Worm (Caenorhabditis elegans) whole organism, young adult: Measurements from ENCODE around the gene rps-21.
A peak's percentile ranks its signal among the peaks of the same experiment; 100 is the strongest.

Experiments
- B0035.1 ChIP-seq: sonication (generic microtip); optimal IDR thresholded peaks from 2 replicates; lab custom pipeline; 2016; ENCODE audit warnings: missing genetic modification characterization, mild to moderate bottlenecking, missing compliant biosample characterization, missing genotype, missing genetic modification reagents
- F33H1.4 ChIP-seq: fragments of 200-800 bp; sonication (Bioruptor generic); IDR thresholded peaks from 2 replicates; pipeline ENCODE4 v1.3.6; 2022; ENCODE audit warnings: missing genetic modification reagents, missing genetic modification characterization, missing compliant biosample characterization
- F49E8.2 ChIP-seq: sonication (generic microtip); optimal IDR thresholded peaks from 3 replicates; lab custom pipeline; 2017; ENCODE audit warnings: missing genetic modification characterization, mild to moderate bottlenecking, missing compliant biosample characterization, antibody characterized with exemption, moderate library complexity; ENCODE audit not compliant: insufficient read depth
- F52B5.7 ChIP-seq: sonication (generic microtip); optimal IDR thresholded peaks from 2 replicates; lab custom pipeline; 2016; ENCODE audit warnings: mild to moderate bottlenecking, missing genetic modification characterization, missing compliant biosample characterization
- F57A8.1 ChIP-seq: fragments of 200-800 bp; sonication (Bioruptor generic); optimal IDR thresholded peaks from 2 replicates; lab custom pipeline; 2018; ENCODE audit warnings: mild to moderate bottlenecking, missing genetic modification characterization, moderate library complexity, missing compliant biosample characterization
- F57C9.4 ChIP-seq: sonication (generic microtip); optimal IDR thresholded peaks from 2 replicates; lab custom pipeline; 2017; ENCODE audit warnings: mild to moderate bottlenecking, missing genetic modification characterization, missing compliant biosample characterization
- Y53F4B.3 ChIP-seq: fragments of 200-800 bp; sonication (Bioruptor generic); IDR thresholded peaks from 2 replicates; pipeline ENCODE4 v1.3.6; 2022; ENCODE audit warnings: missing genetic modification reagents, missing genetic modification characterization, missing compliant biosample characterization
- Y53G8AR.9 ChIP-seq: fragments of 200-800 bp; sonication (Bioruptor generic); conservative IDR thresholded peaks from 2 replicates; pipeline ENCODE4 v1.3.6; 2022; ENCODE audit warnings: missing genetic modification reagents, missing genetic modification characterization, missing compliant biosample characterization
- Y79H2A.3 ChIP-seq: fragments of 200-800 bp; sonication (Bioruptor generic); conservative IDR thresholded peaks from 2 replicates; pipeline ENCODE4 v1.3.6; 2022; ENCODE audit warnings: missing genetic modification reagents, missing genetic modification characterization, missing compliant biosample characterization
- ama-1 ChIP-seq, 3 experiments: fragments of 150-350 bp in 1 of 3; sonication (generic microtip) in 2 of 3; optimal IDR thresholded peaks; 2 replicates each; lab custom pipeline; 2014 to 2018; ENCODE audit warnings: missing biosample characterization in 2 of 3, missing genetic modification characterization in 2 of 3, missing genetic modification reagents in 2 of 3
- attf-5 ChIP-seq: fragments of 200-800 bp; sonication (Bioruptor generic); optimal IDR thresholded peaks from 2 replicates; lab custom pipeline; 2018; ENCODE audit warnings: mild to moderate bottlenecking, missing genetic modification characterization, missing compliant biosample characterization
- attf-6 ChIP-seq: fragments of 200-800 bp; sonication (Bioruptor generic); IDR thresholded peaks from 2 replicates; pipeline ENCODE4 v1.3.6; 2022; ENCODE audit warnings: missing genetic modification reagents, missing genetic modification characterization, missing compliant biosample characterization
- bed-1 ChIP-seq: fragments of 200-800 bp; sonication (Bioruptor generic); IDR thresholded peaks from 2 replicates; pipeline ENCODE4 v1.3.6; 2022; ENCODE audit warnings: missing genetic modification reagents, missing genetic modification characterization, missing compliant biosample characterization
- cebp-1 ChIP-seq, 2 experiments: fragments of 200-800 bp in 1 of 2; sonication (Bioruptor generic) in 1 of 2; sonication (generic microtip) in 1 of 2; IDR thresholded peaks in 1 of 2; optimal IDR thresholded peaks in 1 of 2; 2 replicates each; pipeline versions ENCODE4 v1.3.6 to Lab custom; 2017 to 2022; ENCODE audit warnings: missing compliant biosample characterization in 2 of 2, missing genetic modification characterization in 2 of 2, mild to moderate bottlenecking in 1 of 2, missing genetic modification reagents in 1 of 2, moderate library complexity in 1 of 2
- ceh-27 ChIP-seq: fragments of 200-800 bp; sonication (Bioruptor generic); optimal IDR thresholded peaks from 2 replicates; lab custom pipeline; 2018; ENCODE audit warnings: mild to moderate bottlenecking, missing genetic modification characterization, moderate library complexity, missing compliant biosample characterization
- ceh-58 ChIP-seq: fragments of 200-800 bp; sonication (Bioruptor generic); IDR thresholded peaks from 2 replicates; pipeline ENCODE4 v1.3.6; 2022; ENCODE audit warnings: missing genetic modification characterization, missing compliant biosample characterization
- die-1 ChIP-seq: sonication (generic microtip); optimal IDR thresholded peaks from 2 replicates; lab custom pipeline; 2016; ENCODE audit warnings: missing genotype, mild to moderate bottlenecking, missing genetic modification characterization, missing compliant biosample characterization
- dpl-1 ChIP-seq: fragments of 150-350 bp; optimal IDR thresholded peaks from 2 replicates; lab custom pipeline; 2014; ENCODE audit warnings: missing biosample characterization, missing genetic modification reagents, missing genetic modification characterization
- efl-1 ChIP-seq: fragments of 150-350 bp; optimal IDR thresholded peaks from 2 replicates; lab custom pipeline; 2014; ENCODE audit warnings: missing biosample characterization, missing genetic modification reagents, missing genetic modification characterization
- hlh-12 ChIP-seq: sonication (generic microtip); optimal IDR thresholded peaks from 2 replicates; lab custom pipeline; 2016; ENCODE audit warnings: missing genetic modification characterization, missing compliant biosample characterization
- hmg-20 ChIP-seq: fragments of 200-800 bp; sonication (Bioruptor generic); IDR thresholded peaks from 2 replicates; pipeline ENCODE4 v1.3.6; 2022; ENCODE audit warnings: missing genetic modification reagents, missing genetic modification characterization, missing compliant biosample characterization
- let-526 ChIP-seq: fragments of 200-800 bp; sonication (Bioruptor generic); IDR thresholded peaks from 2 replicates; pipeline ENCODE4 v1.3.6; 2022; ENCODE audit warnings: missing genetic modification reagents, missing genetic modification characterization, missing compliant biosample characterization
- lin-40 ChIP-seq: sonication (generic microtip); optimal IDR thresholded peaks from 2 replicates; lab custom pipeline; 2016; ENCODE audit warnings: missing genetic modification characterization, mild to moderate bottlenecking, missing compliant biosample characterization, missing genotype, missing genetic modification reagents
- lin-54 ChIP-seq: fragments of 200-800 bp; sonication (Bioruptor generic); optimal IDR thresholded peaks from 2 replicates; lab custom pipeline; 2018; ENCODE audit warnings: mild to moderate bottlenecking, missing genetic modification characterization, missing compliant biosample characterization
- lsl-1 ChIP-seq: fragments of 200-800 bp; sonication (Bioruptor generic); optimal IDR thresholded peaks from 2 replicates; lab custom pipeline; 2018; ENCODE audit warnings: mild to moderate bottlenecking, missing genetic modification characterization, moderate library complexity, missing compliant biosample characterization
- madf-10 ChIP-seq: sonication (generic microtip); optimal IDR thresholded peaks from 2 replicates; lab custom pipeline; 2016; ENCODE audit warnings: mild to moderate bottlenecking, missing genetic modification characterization, missing compliant biosample characterization
- madf-3 ChIP-seq: fragments of 200-800 bp; sonication (Bioruptor generic); IDR thresholded peaks from 2 replicates; pipeline ENCODE4 v1.3.6; 2022; ENCODE audit warnings: missing genetic modification reagents, missing genetic modification characterization, missing compliant biosample characterization
- mel-28 ChIP-seq: sonication (generic microtip); optimal IDR thresholded peaks from 2 replicates; lab custom pipeline; 2016; ENCODE audit warnings: borderline replicate concordance, mild to moderate bottlenecking, missing genetic modification characterization, missing compliant biosample characterization
- mxl-1 ChIP-seq: sonication (generic microtip); optimal IDR thresholded peaks from 2 replicates; lab custom pipeline; 2016; ENCODE audit warnings: missing genetic modification characterization, missing compliant biosample characterization
- nfya-2 ChIP-seq: fragments of 200-800 bp; sonication (Bioruptor generic); IDR thresholded peaks from 2 replicates; pipeline ENCODE4 v1.3.6; 2022; ENCODE audit warnings: missing genetic modification reagents, missing genetic modification characterization, missing compliant biosample characterization
- nfyb-1 ChIP-seq: fragments of 200-800 bp; sonication (Bioruptor generic); IDR thresholded peaks from 2 replicates; pipeline ENCODE4 v1.3.6; 2022; ENCODE audit warnings: missing genetic modification reagents, missing genetic modification characterization, missing compliant biosample characterization
- nhr-27 ChIP-seq: fragments of 200-800 bp; sonication (Bioruptor generic); optimal IDR thresholded peaks from 2 replicates; lab custom pipeline; 2018; ENCODE audit warnings: mild to moderate bottlenecking, missing genetic modification characterization, moderate library complexity, missing compliant biosample characterization
- pbrm-1 ChIP-seq: fragments of 200-800 bp; sonication (Bioruptor generic); IDR thresholded peaks from 2 replicates; pipeline ENCODE4 v1.3.6; 2022; ENCODE audit warnings: missing genetic modification reagents, missing genetic modification characterization, missing compliant biosample characterization
- pha-4 ChIP-seq: fragments of 150-350 bp; sonication (generic microtip); optimal IDR thresholded peaks from 2 replicates; lab custom pipeline; 2014; ENCODE audit warnings: missing biosample characterization, missing genetic modification reagents, missing genetic modification characterization
- rcor-1 ChIP-seq: fragments of 200-800 bp; sonication (Bioruptor generic); IDR thresholded peaks from 2 replicates; pipeline ENCODE4 v1.3.6; 2022; ENCODE audit warnings: missing genetic modification reagents, missing genetic modification characterization, missing compliant biosample characterization
- repo-1 ChIP-seq: sonication (generic microtip); optimal IDR thresholded peaks from 2 replicates; lab custom pipeline; 2017; ENCODE audit warnings: mild to moderate bottlenecking, missing genetic modification characterization, missing compliant biosample characterization
- rpc-1 ChIP-seq, 2 experiments: fragments of 150-350 bp in 1 of 2; sonication (generic microtip) in 1 of 2; optimal IDR thresholded peaks; 2 replicates each; lab custom pipeline; 2014 to 2018; ENCODE audit warnings: missing biosample characterization in 1 of 2, missing genetic modification characterization in 1 of 2, missing genetic modification reagents in 1 of 2, missing genotype in 1 of 2
- sea-2 ChIP-seq: fragments of 200-800 bp; sonication (Bioruptor generic); IDR thresholded peaks from 2 replicates; pipeline ENCODE4 v1.3.6; 2022; ENCODE audit warnings: missing genetic modification characterization, missing compliant biosample characterization
- snpc-3.4 ChIP-seq: sonication (generic microtip); optimal IDR thresholded peaks from 2 replicates; lab custom pipeline; 2017; ENCODE audit warnings: missing genetic modification characterization, mild to moderate bottlenecking, missing compliant biosample characterization, antibody characterized with exemption, moderate library complexity, missing genotype, missing genetic modification reagents
- snpc-4 ChIP-seq, 5 experiments: fragments of 150-350 bp in 1 of 5; sonication (generic microtip) in 4 of 5; optimal IDR thresholded peaks; 2 replicates each; lab custom pipeline; 2014 to 2018; ENCODE audit warnings: missing genetic modification characterization in 5 of 5, missing biosample characterization in 3 of 5, antibody characterized with exemption in 2 of 5, mild to moderate bottlenecking in 2 of 5, missing compliant biosample characterization in 2 of 5, missing genotype in 2 of 5, moderate library complexity in 2 of 5, missing genetic modification reagents in 1 of 5
- tbx-9 ChIP-seq: sonication (generic microtip); optimal IDR thresholded peaks from 2 replicates; lab custom pipeline; 2016; ENCODE audit warnings: borderline replicate concordance, missing genetic modification characterization, inconsistent platforms, missing compliant biosample characterization
- unc-130 ChIP-seq: sonication (generic microtip); optimal IDR thresholded peaks from 2 replicates; lab custom pipeline; 2016; ENCODE audit warnings: missing genetic modification reagents, missing genetic modification characterization, missing compliant biosample characterization
- unc-62 ChIP-seq: fragments of 150-350 bp; optimal IDR thresholded peaks from 2 replicates; lab custom pipeline; 2014; ENCODE audit warnings: missing biosample characterization, missing genetic modification reagents, missing genetic modification characterization
- ztf-22 ChIP-seq: fragments of 200-800 bp; sonication (Bioruptor generic); optimal IDR thresholded peaks from 2 replicates; lab custom pipeline; 2018; ENCODE audit warnings: mild to moderate bottlenecking, missing genetic modification characterization, moderate library complexity, missing compliant biosample characterization
- ztf-3 ChIP-seq: fragments of 200-800 bp; sonication (Bioruptor generic); optimal IDR thresholded peaks from 2 replicates; lab custom pipeline; 2018; ENCODE audit warnings: mild to moderate bottlenecking, missing genetic modification characterization, missing compliant biosample characterization

Gene rps-21

DNA sequence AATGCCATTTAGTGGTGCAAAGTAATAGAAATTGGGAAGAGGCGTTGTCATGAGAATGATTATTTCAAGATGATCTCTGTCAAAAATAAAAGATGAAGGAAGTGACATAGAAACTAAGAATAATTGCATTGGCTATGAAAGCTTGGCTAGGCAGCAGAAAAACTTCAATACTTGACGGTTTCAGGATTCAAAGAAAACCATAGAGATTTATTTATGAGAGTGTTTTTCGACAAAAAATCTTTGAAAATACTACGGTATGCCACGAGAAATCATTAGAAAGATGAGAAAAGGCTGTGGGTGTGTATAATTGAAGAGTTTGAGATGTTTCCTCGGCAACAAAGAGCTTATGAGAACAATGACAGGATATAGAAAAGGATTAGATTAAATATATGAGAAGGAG, 4.0 kb downstream of the rps-21 start, which contains the start of gene F37C12.14:
Gene F37C12.14 (minus strand): TSS at position 101 of the 400 bp plus-strand sequence.
- no peak for TF ChIP-seq hlh-12 (tag; lab: Kevin White, UChicago)
- TF ChIP-seq mel-28 (tag; lab: Kevin White, UChicago): no peak
- TF ChIP-seq let-526 (GFP tag; lab: Robert Waterston, UW): no peak
- TF ChIP-seq nhr-27 (tag; lab: Kevin White, UChicago): no peak
- no peak for TF ChIP-seq ceh-58 (GFP tag; lab: Robert Waterston, UW)
- no peak for TF ChIP-seq pha-4
- no peak for TF ChIP-seq unc-130 (GFP tag; lab: Kevin White, UChicago)
- TF ChIP-seq repo-1: no peak
- no peak for TF ChIP-seq madf-10 (tag; lab: Kevin White, UChicago)
- no peak for TF ChIP-seq F33H1.4 (GFP tag; lab: Robert Waterston, UW)
- no peak for TF ChIP-seq sea-2

DNA sequence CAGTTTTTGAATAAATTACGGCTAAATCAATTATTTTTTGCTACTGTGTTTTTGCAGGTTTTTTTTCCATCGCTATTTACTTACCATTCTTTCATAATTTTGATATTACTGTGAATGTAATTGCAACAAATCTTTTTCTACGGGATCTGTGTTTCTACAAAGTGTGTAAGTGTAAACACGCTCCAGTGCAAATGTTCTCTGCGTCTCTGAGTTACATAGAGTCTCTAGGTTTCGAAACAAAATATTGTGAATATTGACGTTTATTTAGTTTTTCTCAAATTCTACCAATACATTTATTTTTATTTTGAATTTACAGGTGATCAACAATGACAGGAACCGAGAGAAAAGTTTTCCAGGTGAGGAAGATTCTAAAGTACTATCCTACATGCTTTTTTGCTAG, 5.4 kb downstream of the rps-21 start, which contains the start of gene yju-2:
Gene yju-2 (plus strand): TSS at position 315 of the 400 bp plus-strand sequence.
- no peak for TF ChIP-seq F52B5.7 (tag; lab: Kevin White, UChicago)
- TF ChIP-seq snpc-3.4 (tag; lab: Kevin White, UChicago): no peak
- TF ChIP-seq pbrm-1 (GFP tag; lab: Robert Waterston, UW): no peak
- TF ChIP-seq ama-1 (optimal IDR thresholded peaks at IDR 0.05; lab: Kevin White, UChicago): peak; percentile 16
- TF ChIP-seq ama-1 (GFP tag; optimal IDR thresholded peaks at IDR 0.05; lab: Kevin White, UChicago): peak in 1 of 2 experiments; percentile 38
- no peak for TF ChIP-seq pha-4
- TF ChIP-seq Y79H2A.3 (GFP tag; lab: Robert Waterston, UW): no peak
- peak; percentile 7 for TF ChIP-seq lsl-1 (GFP tag; lab: Kevin White, UChicago)
- no peak for TF ChIP-seq let-526 (GFP tag; lab: Robert Waterston, UW)
- no peak for TF ChIP-seq B0035.1 (tag; lab: Kevin White, UChicago)
- TF ChIP-seq tbx-9 (tag; lab: Kevin White, UChicago): no peak
- peak; percentile 16 for TF ChIP-seq lin-54 (GFP tag; lab: Kevin White, UChicago)
- no peak for TF ChIP-seq nfya-2 (GFP tag; lab: Robert Waterston, UW)
- no peak for TF ChIP-seq rpc-1 (optimal IDR thresholded peaks at IDR 0.05; lab: Kevin White, UChicago)
- no peak for TF ChIP-seq rpc-1 (tag; optimal IDR thresholded peaks at IDR 0.05; lab: Kevin White, UChicago)
- TF ChIP-seq ceh-27 (GFP tag; lab: Kevin White, UChicago): no peak
- no peak for TF ChIP-seq Y53G8AR.9 (GFP tag; lab: Robert Waterston, UW)
- TF ChIP-seq efl-1 (GFP tag; lab: Kevin White, UChicago): peak; percentile 12
- no peak for TF ChIP-seq ztf-3 (GFP tag; lab: Kevin White, UChicago)
- TF ChIP-seq ztf-22: no peak
- TF ChIP-seq snpc-4 (GFP tag; optimal IDR thresholded peaks at IDR 0.05; lab: Kevin White, UChicago): peak; percentile 31
- peak in 2 of 4 experiments; percentile 38 to 41 for TF ChIP-seq snpc-4 (tag; optimal IDR thresholded peaks at IDR 0.05; lab: Kevin White, UChicago)
- TF ChIP-seq F57C9.4 (tag; lab: Kevin White, UChicago): no peak
- no peak for TF ChIP-seq rcor-1
- TF ChIP-seq mxl-1 (tag; lab: Kevin White, UChicago): no peak
- TF ChIP-seq dpl-1 (GFP tag; lab: Kevin White, UChicago): no peak
- TF ChIP-seq attf-6 (GFP tag; lab: Robert Waterston, UW): no peak
- 0 out of 2 replicates have a peak, but pooled peaks have one; percentile 47 for TF ChIP-seq madf-3 (GFP tag; lab: Robert Waterston, UW)
- TF ChIP-seq Y53F4B.3: no peak
- TF ChIP-seq F49E8.2 (tag; lab: Kevin White, UChicago): peak; percentile 48
- no peak for TF ChIP-seq lin-40 (tag; lab: Kevin White, UChicago)
- no peak for TF ChIP-seq bed-1 (GFP tag; lab: Robert Waterston, UW)
- no peak for TF ChIP-seq hmg-20 (GFP tag; lab: Robert Waterston, UW)
- no peak for TF ChIP-seq nfyb-1 (GFP tag; lab: Robert Waterston, UW)
- TF ChIP-seq attf-5 (GFP tag; lab: Kevin White, UChicago): peak; percentile 12
- TF ChIP-seq die-1 (tag; lab: Kevin White, UChicago): no peak
- no peak for TF ChIP-seq F57A8.1 (GFP tag; lab: Kevin White, UChicago)
- no peak for TF ChIP-seq cebp-1 (GFP tag; IDR thresholded peaks at IDR 0.05; lab: Robert Waterston, UW)
- peak; percentile 58 for TF ChIP-seq cebp-1 (tag; optimal IDR thresholded peaks at IDR 0.05; lab: Kevin White, UChicago)
- TF ChIP-seq repo-1: peak; percentile 18
- TF ChIP-seq unc-62 (GFP tag; lab: Kevin White, UChicago): no peak
